Worm (Caenorhabditis elegans) whole organism, young adult: Measurements from ENCODE around the gene F41E6.8.

Source experiments
- B0035.1 ChIP-seq: sonication (generic microtip); optimal IDR thresholded peaks from 2 replicates; lab custom pipeline; 2016; ENCODE audit warnings: missing genetic modification characterization, mild to moderate bottlenecking, missing compliant biosample characterization, missing genotype, missing genetic modification reagents
- D2030.7 ChIP-seq: fragments of 200-800 bp; sonication (Bioruptor generic); IDR thresholded peaks from 2 replicates; pipeline ENCODE4 v1.3.6; 2022; ENCODE audit warnings: missing genetic modification reagents, missing genetic modification characterization, missing compliant biosample characterization
- F22D6.2 ChIP-seq: sonication (generic microtip); optimal IDR thresholded peaks from 2 replicates; lab custom pipeline; 2016; ENCODE audit warnings: mild to moderate bottlenecking, missing genetic modification characterization, missing compliant biosample characterization
- F39B2.1 ChIP-seq: fragments of 200-800 bp; sonication (Bioruptor generic); IDR thresholded peaks from 2 replicates; pipeline ENCODE4 v1.3.6; 2022; ENCODE audit warnings: missing genetic modification reagents, missing genetic modification characterization, missing compliant biosample characterization
- F49E8.2 ChIP-seq: sonication (generic microtip); optimal IDR thresholded peaks from 3 replicates; lab custom pipeline; 2017; ENCODE audit warnings: missing genetic modification characterization, mild to moderate bottlenecking, missing compliant biosample characterization, antibody characterized with exemption, moderate library complexity; ENCODE audit not compliant: insufficient read depth
- F57C9.4 ChIP-seq: sonication (generic microtip); optimal IDR thresholded peaks from 2 replicates; lab custom pipeline; 2017; ENCODE audit warnings: mild to moderate bottlenecking, missing genetic modification characterization, missing compliant biosample characterization
- Y56A3A.18 ChIP-seq: fragments of 200-800 bp; sonication (Bioruptor generic); IDR thresholded peaks from 2 replicates; pipeline ENCODE4 v1.3.6; 2022; ENCODE audit warnings: missing genetic modification reagents, missing genetic modification characterization, missing compliant biosample characterization
- akir-1 ChIP-seq: fragments of 200-800 bp; sonication (Bioruptor generic); optimal IDR thresholded peaks from 2 replicates; lab custom pipeline; 2018; ENCODE audit warnings: mild to moderate bottlenecking, missing genetic modification characterization, moderate library complexity, missing compliant biosample characterization
- ama-1 ChIP-seq, 3 experiments: fragments of 150-350 bp in 1 of 3; sonication (generic microtip) in 2 of 3; optimal IDR thresholded peaks; 2 replicates each; lab custom pipeline; 2014 to 2018; ENCODE audit warnings: missing biosample characterization in 2 of 3, missing genetic modification characterization in 2 of 3, missing genetic modification reagents in 2 of 3
- athp-1 ChIP-seq: sonication (generic microtip); optimal IDR thresholded peaks from 2 replicates; lab custom pipeline; 2017; ENCODE audit warnings: mild to moderate bottlenecking, missing genetic modification characterization, missing compliant biosample characterization
- ceh-27 ChIP-seq: fragments of 200-800 bp; sonication (Bioruptor generic); optimal IDR thresholded peaks from 2 replicates; lab custom pipeline; 2018; ENCODE audit warnings: mild to moderate bottlenecking, missing genetic modification characterization, moderate library complexity, missing compliant biosample characterization
- dpff-1 ChIP-seq: sonication (generic microtip); optimal IDR thresholded peaks from 2 replicates; lab custom pipeline; 2017; ENCODE audit warnings: mild to moderate bottlenecking, missing genetic modification characterization, missing compliant biosample characterization
- efl-1 ChIP-seq: fragments of 150-350 bp; optimal IDR thresholded peaks from 2 replicates; lab custom pipeline; 2014; ENCODE audit warnings: missing biosample characterization, missing genetic modification reagents, missing genetic modification characterization
- egrh-3 ChIP-seq: fragments of 200-800 bp; sonication (Bioruptor generic); IDR thresholded peaks from 2 replicates; pipeline ENCODE4 v1.3.6; 2022; ENCODE audit warnings: missing genetic modification reagents, missing genetic modification characterization, missing compliant biosample characterization
- ekl-4 ChIP-seq: fragments of 200-800 bp; sonication (Bioruptor generic); IDR thresholded peaks from 2 replicates; pipeline ENCODE4 v1.3.6; 2022; ENCODE audit warnings: missing genetic modification reagents, missing genetic modification characterization, missing compliant biosample characterization
- hrde-1 ChIP-seq: sonication (generic microtip); optimal IDR thresholded peaks from 2 replicates; lab custom pipeline; 2016; ENCODE audit warnings: missing genetic modification characterization, mild to moderate bottlenecking, missing compliant biosample characterization, moderate library complexity, missing genotype, missing genetic modification reagents, borderline replicate concordance
- hsf-1 ChIP-seq: fragments of 200-800 bp; sonication (Bioruptor generic); IDR thresholded peaks from 2 replicates; pipeline ENCODE4 v1.3.6; 2022; ENCODE audit warnings: missing genetic modification reagents, missing genetic modification characterization, missing compliant biosample characterization
- let-526 ChIP-seq: fragments of 200-800 bp; sonication (Bioruptor generic); IDR thresholded peaks from 2 replicates; pipeline ENCODE4 v1.3.6; 2022; ENCODE audit warnings: missing genetic modification reagents, missing genetic modification characterization, missing compliant biosample characterization
- lin-40 ChIP-seq: sonication (generic microtip); optimal IDR thresholded peaks from 2 replicates; lab custom pipeline; 2016; ENCODE audit warnings: missing genetic modification characterization, mild to moderate bottlenecking, missing compliant biosample characterization, missing genotype, missing genetic modification reagents
- lir-1 ChIP-seq: fragments of 200-800 bp; sonication (Bioruptor generic); conservative IDR thresholded peaks from 2 replicates; pipeline ENCODE4 v1.3.6; 2022; ENCODE audit warnings: missing genetic modification reagents, missing genetic modification characterization, missing compliant biosample characterization
- madf-10 ChIP-seq: sonication (generic microtip); optimal IDR thresholded peaks from 2 replicates; lab custom pipeline; 2016; ENCODE audit warnings: mild to moderate bottlenecking, missing genetic modification characterization, missing compliant biosample characterization
- mcd-1 ChIP-seq: fragments of 200-800 bp; sonication (Bioruptor generic); IDR thresholded peaks from 2 replicates; pipeline ENCODE4 v1.3.6; 2022; ENCODE audit warnings: missing genetic modification reagents, missing genetic modification characterization, missing compliant biosample characterization
- mes-4 ChIP-seq: sonication (generic microtip); optimal IDR thresholded peaks from 2 replicates; lab custom pipeline; 2016; ENCODE audit warnings: missing genotype, missing genetic modification characterization, missing compliant biosample characterization
- mxl-1 ChIP-seq: sonication (generic microtip); optimal IDR thresholded peaks from 2 replicates; lab custom pipeline; 2016; ENCODE audit warnings: missing genetic modification characterization, missing compliant biosample characterization
- nhr-120 ChIP-seq: fragments of 200-800 bp; sonication (Bioruptor generic); IDR thresholded peaks from 2 replicates; pipeline ENCODE4 v1.3.6; 2022; ENCODE audit warnings: missing genetic modification characterization, missing compliant biosample characterization
- nhr-90 ChIP-seq: sonication (generic microtip); optimal IDR thresholded peaks from 2 replicates; lab custom pipeline; 2016; ENCODE audit warnings: missing genotype, mild to moderate bottlenecking, missing genetic modification characterization, missing compliant biosample characterization
- snpc-1.1 ChIP-seq: sonication (generic microtip); optimal IDR thresholded peaks from 2 replicates; lab custom pipeline; 2017; ENCODE audit warnings: missing genetic modification characterization, mild to moderate bottlenecking, missing compliant biosample characterization, antibody characterized with exemption, moderate library complexity, missing genotype, missing genetic modification reagents; ENCODE audit not compliant: insufficient read depth
- snpc-1.3 ChIP-seq: sonication (generic microtip); optimal IDR thresholded peaks from 2 replicates; lab custom pipeline; 2017; ENCODE audit warnings: missing genetic modification characterization, mild to moderate bottlenecking, missing compliant biosample characterization, antibody characterized with exemption, moderate library complexity, missing genotype, missing genetic modification reagents; ENCODE audit not compliant: insufficient read depth
- snpc-4 ChIP-seq, 5 experiments: fragments of 150-350 bp in 1 of 5; sonication (generic microtip) in 4 of 5; optimal IDR thresholded peaks; 2 replicates each; lab custom pipeline; 2014 to 2018; ENCODE audit warnings: missing genetic modification characterization in 5 of 5, missing biosample characterization in 3 of 5, antibody characterized with exemption in 2 of 5, mild to moderate bottlenecking in 2 of 5, missing compliant biosample characterization in 2 of 5, missing genotype in 2 of 5, moderate library complexity in 2 of 5, missing genetic modification reagents in 1 of 5
- zim-3 ChIP-seq: sonication (generic microtip); optimal IDR thresholded peaks from 2 replicates; lab custom pipeline; 2017; ENCODE audit warnings: mild to moderate bottlenecking, missing genetic modification characterization, moderate library complexity, missing compliant biosample characterization
- ztf-18 ChIP-seq: sonication (generic microtip); optimal IDR thresholded peaks from 2 replicates; lab custom pipeline; 2016; ENCODE audit warnings: missing genotype, mild to moderate bottlenecking, missing genetic modification characterization, missing compliant biosample characterization
- ztf-26 ChIP-seq: sonication (generic microtip); optimal IDR thresholded peaks from 2 replicates; lab custom pipeline; 2017; ENCODE audit warnings: missing genetic modification characterization, missing compliant biosample characterization
- ztf-3 ChIP-seq: fragments of 200-800 bp; sonication (Bioruptor generic); optimal IDR thresholded peaks from 2 replicates; lab custom pipeline; 2018; ENCODE audit warnings: mild to moderate bottlenecking, missing genetic modification characterization, missing compliant biosample characterization
- ztf-6 ChIP-seq: fragments of 200-800 bp; sonication (Bioruptor generic); IDR thresholded peaks from 2 replicates; pipeline ENCODE4 v1.3.6; 2022; ENCODE audit warnings: missing genetic modification reagents, missing genetic modification characterization, missing compliant biosample characterization

F41E6.8 gene

DNA sequence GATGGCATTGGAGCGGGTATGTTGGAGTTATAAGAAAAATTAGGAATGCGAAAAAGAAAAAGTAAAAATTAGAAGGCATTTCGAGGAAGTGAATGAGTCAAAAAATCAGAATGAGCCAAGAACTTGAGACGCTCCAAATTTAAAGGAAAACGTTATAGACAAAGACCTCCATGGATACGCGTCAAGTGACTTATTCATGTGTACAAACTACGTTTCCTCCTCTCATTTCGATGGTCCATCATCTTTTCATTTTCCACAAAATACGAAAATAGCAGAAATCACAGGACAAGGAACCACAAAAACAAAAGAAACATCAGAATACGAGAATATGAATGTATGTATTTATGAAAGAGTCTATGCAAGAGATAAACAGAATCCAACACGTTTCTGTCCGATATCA, 39.9 kb upstream of the F41E6.8 start, which contains the start of gene F28A12.3:
Gene F28A12.3 (minus strand): TSS at position 101 of the 400 bp plus-strand sequence.
- no peak for TF ChIP-seq nhr-90 (tag; lab: Kevin White, UChicago)
- no peak for TF ChIP-seq snpc-4 (GFP tag; optimal IDR thresholded peaks at IDR 0.05; lab: Kevin White, UChicago)
- TF ChIP-seq snpc-4 (tag; optimal IDR thresholded peaks at IDR 0.05; lab: Kevin White, UChicago): no peak
- TF ChIP-seq ztf-26 (tag; lab: Kevin White, UChicago): no peak
- TF ChIP-seq madf-10 (tag; lab: Kevin White, UChicago): no peak
- no peak for TF ChIP-seq F49E8.2
- TF ChIP-seq F57C9.4 (tag; lab: Kevin White, UChicago): no peak
- TF ChIP-seq let-526 (GFP tag; lab: Robert Waterston, UW): no peak
- TF ChIP-seq F39B2.1 (GFP tag; lab: Robert Waterston, UW): no peak
- no peak for TF ChIP-seq B0035.1 (tag; lab: Kevin White, UChicago)
- no peak for TF ChIP-seq zim-3 (tag; lab: Kevin White, UChicago)
- no peak for TF ChIP-seq ama-1 (optimal IDR thresholded peaks at IDR 0.05; lab: Kevin White, UChicago)
- no peak for TF ChIP-seq ama-1 (GFP tag; optimal IDR thresholded peaks at IDR 0.05; lab: Kevin White, UChicago)
- TF ChIP-seq egrh-3 (GFP tag; lab: Robert Waterston, UW): no peak
- no peak for TF ChIP-seq nhr-120 (GFP tag; lab: Robert Waterston, UW)
- TF ChIP-seq mes-4 (tag; lab: Kevin White, UChicago): no peak
- no peak for TF ChIP-seq ceh-27 (GFP tag; lab: Kevin White, UChicago)
- no peak for TF ChIP-seq ztf-18 (tag; lab: Kevin White, UChicago)

DNA sequence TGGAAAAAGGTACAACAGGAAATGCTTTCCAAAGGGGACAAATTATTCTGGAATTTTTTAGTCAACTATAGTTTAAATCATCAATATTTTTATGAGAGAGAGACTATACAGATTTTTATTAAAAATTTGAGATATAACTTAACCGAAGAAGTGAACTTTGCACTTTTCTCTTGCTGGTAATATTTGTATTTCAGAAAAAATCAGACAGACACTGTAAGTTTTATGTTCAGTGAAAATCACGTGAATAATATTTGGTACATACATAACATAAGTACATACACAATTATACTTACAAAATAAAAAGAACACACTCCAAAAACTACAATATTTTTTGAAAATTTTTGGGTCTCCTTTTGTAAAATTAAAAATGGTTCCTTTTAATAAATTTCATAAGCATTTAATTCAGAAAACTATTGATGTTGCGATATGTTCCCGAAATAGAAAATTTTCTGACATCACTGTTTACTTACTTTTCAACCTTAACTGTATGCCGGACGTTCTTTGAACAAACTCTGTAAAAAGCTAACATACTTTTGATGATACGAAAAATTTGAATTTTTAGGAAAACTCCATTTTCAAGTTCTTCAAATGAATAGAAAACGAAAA, 36.4 kb upstream of the F41E6.8 start, which contains the start of the genes F28A12.10 and acd-4:
Gene F28A12.10 (minus strand): TSS at position 101 of the 606 bp plus-strand sequence.
Gene acd-4 (plus strand): TSS at position 556 of the 606 bp plus-strand sequence.
- TF ChIP-seq mxl-1 (tag; lab: Kevin White, UChicago) (no peak), Y56A3A.18 (no peak), ekl-4 (GFP tag; lab: Robert Waterston, UW) (no peak), D2030.7 (GFP tag; lab: Robert Waterston, UW) (no peak), hsf-1 (GFP tag; lab: Robert Waterston, UW) (no peak), athp-1 (no peak), ztf-6 (GFP tag; lab: Robert Waterston, UW) (no peak), dpff-1 (no peak), efl-1 (no peak), snpc-1.1 (tag; lab: Kevin White, UChicago) (no peak), ztf-3 (GFP tag; lab: Kevin White, UChicago) (no peak), akir-1 (no peak), snpc-1.3 (tag; lab: Kevin White, UChicago) (no peak), F22D6.2 (tag; lab: Kevin White, UChicago) (no peak)

DNA sequence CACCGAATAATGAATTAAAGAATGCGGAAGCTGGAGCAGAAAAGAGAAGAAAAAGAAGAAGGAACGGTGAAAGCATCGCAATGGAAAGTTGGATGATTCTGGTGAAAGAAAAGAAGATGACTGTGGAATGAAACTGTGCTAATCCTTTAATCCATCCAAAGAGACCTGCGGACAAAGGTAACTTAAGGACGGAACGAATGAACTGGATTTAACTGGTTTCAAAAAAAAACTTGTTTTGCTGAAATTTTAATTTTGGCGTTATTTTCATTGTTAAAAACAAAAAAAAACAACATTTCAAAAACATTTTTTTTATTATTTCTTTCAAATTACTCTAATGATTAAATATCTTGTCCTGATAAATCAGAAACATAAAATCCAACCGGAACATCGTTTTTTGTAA, 35.6 kb upstream of the F41E6.8 start, which contains the start of gene grl-12:
Gene grl-12 (minus strand): TSS at position 101 of the 400 bp plus-strand sequence.
- no peak for TF ChIP-seq lir-1 (GFP tag; lab: Robert Waterston, UW)
- no peak for TF ChIP-seq ztf-18 (tag; lab: Kevin White, UChicago)
- no peak for TF ChIP-seq mes-4 (tag; lab: Kevin White, UChicago)

DNA sequence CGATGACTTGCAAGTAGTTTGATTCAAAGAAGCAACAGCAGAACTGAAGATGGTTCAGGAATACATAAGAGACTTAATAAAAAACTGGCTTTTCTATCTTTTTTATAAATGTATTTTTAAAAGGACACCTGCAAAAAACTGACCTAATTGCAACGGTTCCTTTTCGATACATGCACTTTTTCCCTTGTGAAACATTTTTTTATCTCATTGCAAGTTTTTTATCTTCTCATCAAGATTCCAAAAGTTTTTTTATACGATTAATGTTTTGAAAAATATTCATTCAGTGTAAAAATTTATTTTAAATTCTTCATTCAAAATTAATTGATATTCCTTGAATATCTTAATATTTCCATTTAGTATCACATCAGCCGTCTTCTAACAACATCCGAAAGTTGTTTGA, 34.3 kb upstream of the F41E6.8 start, which contains the start of gene oac-29:
Gene oac-29 (minus strand): TSS at position 101 of the 400 bp plus-strand sequence.
- TF ChIP-seq mcd-1: no peak
- no peak for TF ChIP-seq ama-1 (optimal IDR thresholded peaks at IDR 0.05; lab: Kevin White, UChicago)
- TF ChIP-seq ama-1 (GFP tag; optimal IDR thresholded peaks at IDR 0.05; lab: Kevin White, UChicago): no peak
- no peak for TF ChIP-seq lir-1 (GFP tag; lab: Robert Waterston, UW)
- no peak for TF ChIP-seq hrde-1
- TF ChIP-seq lin-40 (tag; lab: Kevin White, UChicago): no peak
